Fruit fly (Drosophila melanogaster): ENCODE data around the gene Snmp1.

Snmp1 gene

DNA sequence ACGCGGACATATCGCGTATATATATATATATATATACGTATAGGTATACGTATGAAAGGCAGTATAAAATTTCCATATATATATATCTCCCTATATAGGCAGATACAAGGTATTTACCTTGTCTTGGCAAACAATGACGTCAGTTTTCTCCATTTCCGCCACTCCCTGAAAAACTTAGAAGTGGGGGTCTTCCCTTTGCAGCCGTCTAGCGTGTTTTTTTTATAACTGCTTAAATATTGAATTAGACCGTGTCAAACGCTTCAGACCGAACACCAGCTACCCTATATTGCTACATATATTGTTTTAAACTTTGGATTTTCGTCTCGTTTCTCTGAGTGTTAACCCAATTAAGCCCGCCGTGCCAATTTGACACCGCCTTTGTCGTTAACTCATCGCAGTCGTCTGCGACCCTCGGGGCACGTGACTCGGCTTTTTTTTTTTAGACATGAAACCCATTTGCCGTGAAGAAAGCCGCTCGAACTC, 8.7 kb upstream of the Snmp1 start (continued):
- TF ChIP-seq tx (GFP tag; optimal IDR thresholded peaks at IDR 0.05) = no peak
- no peak for TF ChIP-seq E2f2 (GFP tag; IDR thresholded peaks at IDR 0.05)
- TF ChIP-seq CG12942 (GFP tag; optimal IDR thresholded peaks at IDR 0.05) = no peak
- TF ChIP-seq emc (GFP tag; optimal IDR thresholded peaks at IDR 0.05) = no peak
- 0 out of 2 replicates have a peak, but pooled peaks have one; percentile 18 for TF ChIP-seq ara (GFP tag; IDR thresholded peaks at IDR 0.05)
- no peak for TF ChIP-seq CG9817 (tag; optimal IDR thresholded peaks at IDR 0.05)
- no peak for TF ChIP-seq Dip3 (GFP tag; optimal IDR thresholded peaks at IDR 0.05)
- peak; percentile 60 for TF ChIP-seq Rfx (GFP tag; IDR thresholded peaks at IDR 0.05)
- TF ChIP-seq Mrtf (GFP tag; IDR thresholded peaks at IDR 0.05) = no peak
- TF ChIP-seq Ravus (GFP tag; IDR thresholded peaks at IDR 0.05) = no peak
- TF ChIP-seq CG17328 (GFP tag; IDR thresholded peaks at IDR 0.05) = peak; percentile 32; the same call in 1 of the 2 replicates
- TF ChIP-seq B-H1 (GFP tag; IDR thresholded peaks at IDR 0.05) = no peak
- TF ChIP-seq CG4854 (GFP tag; optimal IDR thresholded peaks at IDR 0.05) = no peak
- no peak for TF ChIP-seq CG4820 (GFP tag; optimal IDR thresholded peaks at IDR 0.05)
- TF ChIP-seq CG16779 (GFP tag; IDR thresholded peaks at IDR 0.05) = no peak
- TF ChIP-seq CG16815 (GFP tag; optimal IDR thresholded peaks at IDR 0.05) = no peak
- peak; percentile 21 for TF ChIP-seq D19A (tag; optimal IDR thresholded peaks at IDR 0.05)
- no peak for TF ChIP-seq ewg (GFP tag; optimal IDR thresholded peaks at IDR 0.05)
- TF ChIP-seq bbx (GFP tag; IDR thresholded peaks at IDR 0.05; ENCODE audit: partially characterized antibody) = no peak; the same call in 1 of the 2 replicates
- no peak for TF ChIP-seq MESR4 (GFP tag; optimal IDR thresholded peaks at IDR 0.05)
- TF ChIP-seq Hr78 (GFP tag; optimal IDR thresholded peaks at IDR 0.05) = no peak
- TF ChIP-seq sim (GFP tag; IDR thresholded peaks at IDR 0.05) = no peak
- TF ChIP-seq gce (GFP tag; IDR thresholded peaks at IDR 0.05) = 0 out of 3 replicates have a peak, but pooled peaks have one; percentile 14
- TF ChIP-seq CG6689 (GFP tag; IDR thresholded peaks at IDR 0.05) = 0 out of 2 replicates have a peak, but pooled peaks have one; percentile 8
- TF ChIP-seq CG10654 (GFP tag; optimal IDR thresholded peaks at IDR 0.05) = no peak
- TF ChIP-seq CG1792 (GFP tag; optimal IDR thresholded peaks at IDR 0.05) = no peak
- TF ChIP-seq hkb (optimal IDR thresholded peaks at IDR 0.05) = no peak
- peak; percentile 55; the same call in 1 of the 2 replicates for TF ChIP-seq hkb (GFP tag; IDR thresholded peaks at IDR 0.05)
- peak; percentile 47 for TF ChIP-seq nom (GFP tag; optimal IDR thresholded peaks at IDR 0.05)
- TF ChIP-seq HLHmδ (GFP tag; optimal IDR thresholded peaks at IDR 0.05) = no peak
- no peak for TF ChIP-seq CG31365 (tag; optimal IDR thresholded peaks at IDR 0.05)
- no peak for TF ChIP-seq YL-1 (GFP tag; optimal IDR thresholded peaks at IDR 0.05)
- TF ChIP-seq dmrt99B (tag; optimal IDR thresholded peaks at IDR 0.05) = peak; percentile 30
- TF ChIP-seq klu (GFP tag; IDR thresholded peaks at IDR 0.05) = no peak
- no peak for TF ChIP-seq CG12769 (tag; optimal IDR thresholded peaks at IDR 0.05)
- peak; percentile 89 for TF ChIP-seq CG13894 (tag; optimal IDR thresholded peaks at IDR 0.05)
- no peak for TF ChIP-seq CG11696 (GFP tag; IDR thresholded peaks at IDR 0.05)
- TF ChIP-seq CG18262 (tag; optimal IDR thresholded peaks at IDR 0.05) = no peak
- TF ChIP-seq CG17361 (GFP tag; IDR thresholded peaks at IDR 0.05) = 0 out of 3 replicates have a peak, but pooled peaks have one; percentile 18
- TF ChIP-seq bowl (GFP tag; IDR thresholded peaks at IDR 0.05) = no peak
- TF ChIP-seq Lpt (GFP tag; optimal IDR thresholded peaks at IDR 0.05) = no peak
- no peak for TF ChIP-seq pzg (GFP tag; optimal IDR thresholded peaks at IDR 0.05)
- TF ChIP-seq ttk (GFP tag; IDR thresholded peaks at IDR 0.05) = no peak
- TF ChIP-seq esg (GFP tag; conservative IDR thresholded peaks at IDR 0.05) = 0 out of 2 replicates have a peak, but pooled peaks have one; percentile 20
- TF ChIP-seq ERR (GFP tag; optimal IDR thresholded peaks at IDR 0.05) = no peak
- TF ChIP-seq cas (GFP tag; IDR thresholded peaks at IDR 0.05) = no peak
- TF ChIP-seq CG6272 (GFP tag; IDR thresholded peaks at IDR 0.05) = no peak
- no peak for TF ChIP-seq fu2 (GFP tag; optimal IDR thresholded peaks at IDR 0.05)
- TF ChIP-seq sug (tag; optimal IDR thresholded peaks at IDR 0.05) = no peak
- no peak for TF ChIP-seq CG8944 (GFP tag; optimal IDR thresholded peaks at IDR 0.05)
- peak; percentile 26 for TF ChIP-seq CG15696 (tag; optimal IDR thresholded peaks at IDR 0.05)
- TF ChIP-seq Ssrp (tag; optimal IDR thresholded peaks at IDR 0.05) = no peak
